Worm (Caenorhabditis elegans) whole organism, L4 larva: ENCODE data around the gene rps-12.

Experiments
- aly-2 ChIP-seq: sonication (generic microtip); optimal IDR thresholded peaks from 2 replicates; lab custom pipeline; 2018; ENCODE audit warnings: missing biosample characterization, missing genetic modification characterization
- ama-1 ChIP-seq: fragments of 150-350 bp; optimal IDR thresholded peaks from 2 replicates; lab custom pipeline; 2014; ENCODE audit warnings: inconsistent platforms, mixed read lengths
- egl-27 ChIP-seq: sonication (generic microtip); optimal IDR thresholded peaks from 3 replicates; lab custom pipeline; 2017; ENCODE audit warnings: missing biosample characterization, missing genetic modification reagents, missing genetic modification characterization
- hif-1 ChIP-seq, 2 experiments: sonication (generic microtip); optimal IDR thresholded peaks; 2 replicates each; lab custom pipeline; 2016 to 2017; ENCODE audit warnings: missing compliant biosample characterization in 2 of 2, missing genetic modification characterization in 2 of 2, missing genetic modification reagents in 2 of 2, missing genotype in 2 of 2, mild to moderate bottlenecking in 1 of 2
- lin-15B ChIP-seq: fragments of 150-350 bp; sonication (generic microtip); optimal IDR thresholded peaks from 3 replicates; lab custom pipeline; 2014; ENCODE audit warnings: missing biosample characterization, missing genetic modification characterization
- mdl-1 ChIP-seq, 2 experiments: fragments of 150-350 bp in 1 of 2; sonication (generic microtip) in 1 of 2; optimal IDR thresholded peaks; 2 replicates each; lab custom pipeline; 2014 to 2017; ENCODE audit warnings: missing biosample characterization in 2 of 2, missing genetic modification characterization in 2 of 2
- nhr-25 ChIP-seq: sonication (generic microtip); optimal IDR thresholded peaks from 2 replicates; lab custom pipeline; 2017; ENCODE audit warnings: missing genetic modification characterization, mild to moderate bottlenecking, missing compliant biosample characterization, antibody characterized with exemption, moderate library complexity, borderline replicate concordance; ENCODE audit not compliant: insufficient read depth
- nhr-28 ChIP-seq: fragments of 150-350 bp; optimal IDR thresholded peaks from 2 replicates; lab custom pipeline; 2014; ENCODE audit warnings: missing biosample characterization, missing genetic modification characterization
- pqm-1 ChIP-seq: sonication (generic microtip); optimal IDR thresholded peaks from 2 replicates; lab custom pipeline; 2017; ENCODE audit warnings: missing biosample characterization, missing genetic modification characterization
- skn-1 ChIP-seq: fragments of 150-350 bp; optimal IDR thresholded peaks from 2 replicates; lab custom pipeline; 2014; ENCODE audit warnings: missing biosample characterization, missing genetic modification characterization
- unc-62 ChIP-seq, 3 experiments: fragments of 150-350 bp in 1 of 3; sonication (generic microtip); optimal IDR thresholded peaks in 2 of 3; peaks in 1 of 3; 1 replicate in 1 of 3; 2 replicates in 2 of 3; lab custom pipeline; 2014 to 2017; ENCODE audit warnings: missing biosample characterization in 3 of 3, missing genetic modification characterization in 3 of 3, missing genetic modification reagents in 3 of 3, missing genotype in 1 of 3
- ztf-11 ChIP-seq: fragments of 150-350 bp; optimal IDR thresholded peaks from 2 replicates; lab custom pipeline; 2014; ENCODE audit warnings: missing biosample characterization, missing genetic modification characterization

ce11 chrIII:5692690-5693089, 13.6 kb downstream of the rps-12 start, which contains the start of the genes abi-1 and arle-14:
- no peak for TF ChIP-seq unc-62 (GFP tag; optimal IDR thresholded peaks at IDR 0.05 in 1 of 2; lab: Kevin White, UChicago)
- TF ChIP-seq unc-62 (tag; optimal IDR thresholded peaks at IDR 0.05; lab: Kevin White, UChicago): no peak
- no peak for TF ChIP-seq skn-1 (tag; lab: Kevin White, UChicago)
- no peak for TF ChIP-seq pqm-1 (tag; lab: Kevin White, UChicago)
- TF ChIP-seq nhr-28: no peak
- no peak for TF ChIP-seq lin-15B (tag; lab: Kevin White, UChicago)
- TF ChIP-seq mdl-1 (tag; optimal IDR thresholded peaks at IDR 0.05; lab: Kevin White, UChicago): no peak
- no peak for TF ChIP-seq hif-1 (tag; optimal IDR thresholded peaks at IDR 0.05; lab: Kevin White, UChicago)
- TF ChIP-seq aly-2 (tag; lab: Kevin White, UChicago): no peak
- TF ChIP-seq egl-27 (tag; lab: Kevin White, UChicago): no peak
- no peak for TF ChIP-seq nhr-25 (tag; lab: Kevin White, UChicago)
- no peak for TF ChIP-seq ztf-11 (tag; lab: Kevin White, UChicago)
- no peak for TF ChIP-seq ama-1 (lab: Kevin White, UChicago)
